Fruit fly (Drosophila melanogaster): ENCODE results near the gene ver.

DNA sequence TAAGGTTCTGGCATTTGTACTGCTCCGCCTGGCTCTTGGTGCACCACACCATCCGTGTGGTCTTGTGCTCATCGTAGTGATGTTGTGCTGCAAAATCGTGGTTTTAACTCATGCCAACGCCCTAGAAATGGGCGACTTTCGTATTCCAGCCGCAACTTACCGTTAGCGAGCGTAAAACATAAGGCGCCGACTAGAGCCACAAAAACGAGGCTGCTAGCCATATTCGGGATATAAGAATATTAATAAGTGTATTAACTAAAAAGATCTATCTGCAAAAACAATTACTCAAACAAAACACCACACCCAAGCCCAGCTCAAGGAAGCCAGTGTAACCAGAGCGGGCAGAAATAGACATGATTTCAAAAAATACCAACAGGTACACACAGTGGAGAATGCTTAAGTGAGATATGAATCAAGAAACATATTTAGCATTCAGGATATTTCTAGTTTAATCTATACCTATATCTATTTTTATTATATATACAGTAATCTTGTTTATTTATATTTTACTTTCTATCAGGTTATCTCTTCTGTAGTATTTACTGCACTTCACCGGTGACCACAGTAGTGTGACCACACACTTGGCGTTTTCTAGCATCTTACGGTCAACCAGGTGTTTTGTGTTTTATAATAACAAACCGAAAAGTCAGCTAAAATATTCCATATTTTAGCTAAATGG is 9.7 kb downstream of the ver start, which contains the start of the genes Tsf2 and CG34242:
- TF ChIP-seq Sin3A (optimal IDR thresholded peaks at IDR 0.05) (no peak), ttk (optimal IDR thresholded peaks at IDR 0.05) (no peak), h (optimal IDR thresholded peaks at IDR 0.05) (no peak)

Data from Kc167 (cell line).